Fruit fly (Drosophila melanogaster): ENCODE results near the gene CG13847.

Gene CG13847

DNA sequence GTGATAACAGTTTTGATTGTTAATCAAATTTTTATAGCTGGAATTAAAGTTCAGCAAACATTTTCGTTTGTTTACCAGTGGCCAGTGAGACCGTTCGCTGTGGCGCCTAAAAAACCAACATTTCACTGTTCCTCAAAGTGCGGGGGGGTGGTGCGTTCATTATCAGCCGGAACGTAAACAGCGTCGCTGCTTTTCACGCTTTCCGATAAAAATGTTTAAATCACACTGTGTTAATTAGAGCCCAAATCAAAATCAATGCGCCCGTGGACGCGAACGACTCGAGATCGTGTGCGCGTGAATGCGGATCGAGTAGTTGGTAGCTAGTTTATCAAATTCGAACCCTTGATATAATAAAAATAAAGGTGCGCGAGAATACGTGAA is 11.9 kb upstream of the CG13847 start, which contains the start of gene CG34376 (continued):
- TF ChIP-seq emc (GFP tag; optimal IDR thresholded peaks at IDR 0.05) (no peak), Ravus (GFP tag; IDR thresholded peaks at IDR 0.05) (no peak), Dref (GFP tag; IDR thresholded peaks at IDR 0.05) (peak; percentile 52), slp2 (GFP tag; optimal IDR thresholded peaks at IDR 0.05) (peak; percentile 22), B-H1 (GFP tag; IDR thresholded peaks at IDR 0.05) (peak; percentile 37), ftz-f1 (GFP tag; optimal IDR thresholded peaks at IDR 0.05) (no peak), ci (GFP tag; IDR thresholded peaks at IDR 0.05) (peak; percentile 77; the same call in 1 of the 3 replicates), usp (GFP tag; optimal IDR thresholded peaks at IDR 0.05) (no peak), Ets97D (GFP tag; optimal IDR thresholded peaks at IDR 0.05) (peak; percentile 68), sc (optimal IDR thresholded peaks at IDR 0.05) (no peak), sc (GFP tag; optimal IDR thresholded peaks at IDR 0.05) (no peak), BEAF-32 (GFP tag; optimal IDR thresholded peaks at IDR 0.05) (peak; percentile 56), gro (GFP tag; optimal IDR thresholded peaks at IDR 0.05) (peak; percentile 55), lbe (GFP tag; optimal IDR thresholded peaks at IDR 0.05) (no peak), row (GFP tag; IDR thresholded peaks at IDR 0.05) (peak; percentile 57), croc (GFP tag; conservative IDR thresholded peaks at IDR 0.05) (0 out of 3 replicates have a peak, but pooled peaks have one; percentile 15), Ptx1 (GFP tag; IDR thresholded peaks at IDR 0.05) (peak; percentile 36; the same call in 1 of the 2 replicates), oc (tag; optimal IDR thresholded peaks at IDR 0.05) (peak; percentile 21), CG10209 (GFP tag; optimal IDR thresholded peaks at IDR 0.05) (no peak), Mrtf (GFP tag; IDR thresholded peaks at IDR 0.05) (no peak), Taf1 (GFP tag; IDR thresholded peaks at IDR 0.05) (no peak), Fer2 (tag; optimal IDR thresholded peaks at IDR 0.05) (no peak), z (GFP tag; IDR thresholded peaks at IDR 0.05) (0 out of 3 replicates have a peak, but pooled peaks have one; percentile 9), chn (GFP tag; optimal IDR thresholded peaks at IDR 0.05) (no peak), mam (GFP tag; optimal IDR thresholded peaks at IDR 0.05) (peak; percentile 10), Elba2 (GFP tag; optimal IDR thresholded peaks at IDR 0.05) (no peak), CG7987 (GFP tag; optimal IDR thresholded peaks at IDR 0.05) (peak; percentile 49), Aef1 (GFP tag; IDR thresholded peaks at IDR 0.05) (peak; percentile 33), CG34224 (GFP tag; IDR thresholded peaks at IDR 0.05; ENCODE audit: partially characterized antibody) (peak; percentile 29; the same call in 1 of the 3 replicates), CG5180 (GFP tag; optimal IDR thresholded peaks at IDR 0.05) (no peak), Neu2 (GFP tag; optimal IDR thresholded peaks at IDR 0.05; ENCODE audit: borderline replicate concordance) (no peak), Max (GFP tag; optimal IDR thresholded peaks at IDR 0.05) (no peak), CG11085 (GFP tag; IDR thresholded peaks at IDR 0.05) (peak; percentile 12; the same call in 1 of the 2 replicates), CG2875 (GFP tag; optimal IDR thresholded peaks at IDR 0.05) (peak; percentile 6), CG12659 (GFP tag; optimal IDR thresholded peaks at IDR 0.05) (peak; percentile 64), ERR (GFP tag; optimal IDR thresholded peaks at IDR 0.05) (peak; percentile 31), CG14441 (GFP tag; IDR thresholded peaks at IDR 0.05) (peak; percentile 69; the same call in 1 of the 2 replicates), NFAT (GFP tag; IDR thresholded peaks at IDR 0.05) (peak; percentile 78), kay (GFP tag; optimal IDR thresholded peaks at IDR 0.05) (no peak), Xrp1 (GFP tag; IDR thresholded peaks at IDR 0.05) (peak; percentile 27), ase (GFP tag; IDR thresholded peaks at IDR 0.05) (peak; percentile 45; the same call in 1 of the 3 replicates), NC2β (GFP tag; optimal IDR thresholded peaks at IDR 0.05) (no peak), jing (GFP tag; optimal IDR thresholded peaks at IDR 0.05) (no peak), gem (tag; optimal IDR thresholded peaks at IDR 0.05) (peak; percentile 55), CG3281 (GFP tag; optimal IDR thresholded peaks at IDR 0.05) (peak; percentile 49), CG7963 (GFP tag; IDR thresholded peaks at IDR 0.05; ENCODE audit: partially characterized antibody) (no peak), grn (GFP tag; optimal IDR thresholded peaks at IDR 0.05) (peak; percentile 77), Asciz (GFP tag; optimal IDR thresholded peaks at IDR 0.05) (peak; percentile 35), fd96Cb (tag; optimal IDR thresholded peaks at IDR 0.05) (no peak), Tbp (GFP tag; optimal IDR thresholded peaks at IDR 0.05) (no peak), dmrt99B (tag; optimal IDR thresholded peaks at IDR 0.05) (no peak), CG5245 (GFP tag; optimal IDR thresholded peaks at IDR 0.05) (no peak)

Measured in whole organism, embryonic.